Worm (Caenorhabditis elegans): ENCODE results near the gene T20B12.4.

T20B12.4 gene

ce11 chrIII:7378522-7378921 is 11.0 kb downstream of the T20B12.4 start:
- 0 out of 2 replicates have a peak, but pooled peaks have one; percentile 36 for TF ChIP-seq hsf-1 (GFP tag; IDR thresholded peaks at IDR 0.05)
- TF ChIP-seq Y53F4B.3 (GFP tag; IDR thresholded peaks at IDR 0.05), result no peak
- TF ChIP-seq lsl-1 (GFP tag; optimal IDR thresholded peaks at IDR 0.05), result no peak

- no peak for TF ChIP-seq B0336.3 (GFP tag; IDR thresholded peaks at IDR 0.05)
- peak; percentile 60 for TF ChIP-seq tbp1 (GFP tag; optimal IDR thresholded peaks at IDR 0.05)
- 0 out of 2 replicates have a peak, but pooled peaks have one; percentile 8 for TF ChIP-seq pbrm-1 (GFP tag; IDR thresholded peaks at IDR 0.05)
- no peak for TF ChIP-seq nhr-27 (tag; optimal IDR thresholded peaks at IDR 0.05)
- TF ChIP-seq snpc-3.4 (tag; optimal IDR thresholded peaks at IDR 0.05), result no peak
- no peak for TF ChIP-seq nhr-90 (tag; optimal IDR thresholded peaks at IDR 0.05)
These were observed 11.4 kb downstream of the T20B12.4 start, which contains the start of gene T20B12.7 for ce11 chrIII:7378945-7379344. T20B12.7 (minus strand) TSS chrIII:7379045.

- TF ChIP-seq let-526 (GFP tag; IDR thresholded peaks at IDR 0.05) (no peak), rpc-1 (optimal IDR thresholded peaks at IDR 0.05) (no peak), rpc-1 (tag; optimal IDR thresholded peaks at IDR 0.05) (no peak), mcd-1 (GFP tag; IDR thresholded peaks at IDR 0.05) (no peak), ceh-91 (GFP tag; IDR thresholded peaks at IDR 0.05) (no peak), akir-1 (GFP tag; optimal IDR thresholded peaks at IDR 0.05) (no peak), lsl-1 (GFP tag; optimal IDR thresholded peaks at IDR 0.05) (no peak), athp-1 (tag; optimal IDR thresholded peaks at IDR 0.05) (no peak)
These were observed 12.6 kb downstream of the T20B12.4 start for ce11 chrIII:7380120-7380519.

ce11 chrIII:7381546-7382171 is 14.1 kb downstream of the T20B12.4 start, which contains the start of the genes hmg-4 and T20B12.3:
hmg-4 (minus strand) TSS chrIII:7381596.
T20B12.3 (plus strand) TSS chrIII:7382115.
- no peak for TF ChIP-seq lin-26 (GFP tag; IDR thresholded peaks at IDR 0.05)
- TF ChIP-seq madf-10 (tag; optimal IDR thresholded peaks at IDR 0.05), result no peak
- peak; percentile 22 for TF ChIP-seq lin-54 (GFP tag; optimal IDR thresholded peaks at IDR 0.05)
- TF ChIP-seq akir-1 (GFP tag; optimal IDR thresholded peaks at IDR 0.05), result no peak
- TF ChIP-seq nfyb-1 (GFP tag; IDR thresholded peaks at IDR 0.05), result 0 out of 2 replicates have a peak, but pooled peaks have one; percentile 27
- TF ChIP-seq dpl-1 (GFP tag; optimal IDR thresholded peaks at IDR 0.05), result peak; percentile 70
- TF ChIP-seq F10E7.11 (tag; optimal IDR thresholded peaks at IDR 0.05), result no peak
- no peak for TF ChIP-seq egl-44 (GFP tag; IDR thresholded peaks at IDR 0.05)
- TF ChIP-seq nhr-179 (tag; optimal IDR thresholded peaks at IDR 0.05), result no peak
- no peak for TF ChIP-seq cebp-1 (GFP tag; IDR thresholded peaks at IDR 0.05)
- TF ChIP-seq cebp-1 (tag; optimal IDR thresholded peaks at IDR 0.05), result no peak
- 0 out of 2 replicates have a peak, but pooled peaks have one; percentile 36 for TF ChIP-seq B0019.2 (GFP tag; conservative IDR thresholded peaks at IDR 0.05)
- peak; percentile 75 for TF ChIP-seq tbp1 (GFP tag; optimal IDR thresholded peaks at IDR 0.05)
- TF ChIP-seq zim-3 (tag; optimal IDR thresholded peaks at IDR 0.05), result no peak
- peak; percentile 87 for TF ChIP-seq madf-6 (GFP tag; IDR thresholded peaks at IDR 0.05)
- no peak for TF ChIP-seq ekl-4 (GFP tag; IDR thresholded peaks at IDR 0.05)
- no peak for TF ChIP-seq mxl-1 (tag; optimal IDR thresholded peaks at IDR 0.05)
- no peak for TF ChIP-seq ceh-58 (GFP tag; IDR thresholded peaks at IDR 0.05)
- no peak for TF ChIP-seq nhr-90 (tag; optimal IDR thresholded peaks at IDR 0.05)
- TF ChIP-seq nfya-1 (tag; optimal IDR thresholded peaks at IDR 0.05; ENCODE audit: borderline replicate concordance, insufficient read depth), result no peak
- TF ChIP-seq atf-7 (tag; optimal IDR thresholded peaks at IDR 0.05), result no peak
- TF ChIP-seq F22D6.2 (tag; optimal IDR thresholded peaks at IDR 0.05), result no peak
- TF ChIP-seq madf-3 (GFP tag; IDR thresholded peaks at IDR 0.05), result no peak
- no peak for TF ChIP-seq ztf-22 (GFP tag; optimal IDR thresholded peaks at IDR 0.05)
- TF ChIP-seq Y95B8A.8 (GFP tag; IDR thresholded peaks at IDR 0.05), result 0 out of 2 replicates have a peak, but pooled peaks have one; percentile 54
- no peak for TF ChIP-seq B0035.1 (tag; optimal IDR thresholded peaks at IDR 0.05)
- no peak for TF ChIP-seq hrde-1 (tag; optimal IDR thresholded peaks at IDR 0.05; ENCODE audit: borderline replicate concordance)
- TF ChIP-seq ztf-26 (tag; optimal IDR thresholded peaks at IDR 0.05), result no peak
- TF ChIP-seq ztf-18 (tag; optimal IDR thresholded peaks at IDR 0.05), result peak; percentile 44
- TF ChIP-seq hmg-1.2 (GFP tag; IDR thresholded peaks at IDR 0.05), result peak; percentile 52; the same call in 1 of the 2 replicates
- no peak for TF ChIP-seq Y79H2A.3 (GFP tag; conservative IDR thresholded peaks at IDR 0.05)

Measured in whole organism, young adult.